Fruit fly (Drosophila melanogaster) whole organism, prepupa: ENCODE results near the gene CG44141.

Experiments
- Blimp-1 ChIP-seq: fragments of 200-800 bp; sonication (Bioruptor generic); optimal IDR thresholded peaks from 3 replicates; lab custom pipeline; 2017; ENCODE audit warnings: missing biosample characterization, missing genetic modification characterization, mild to moderate bottlenecking, moderate library complexity, missing genetic modification reagents
- CG10669 ChIP-seq: fragments of 200-800 bp; sonication (Bioruptor generic); optimal IDR thresholded peaks from 3 replicates; lab custom pipeline; 2018; ENCODE audit warnings: missing biosample characterization, mild to moderate bottlenecking, missing genetic modification characterization, moderate library complexity
- CG11294 ChIP-seq: fragments of 200-800 bp; sonication (Bioruptor generic); IDR thresholded peaks from 2 replicates; pipeline ENCODE4 v1.3.6; 2022; ENCODE audit warnings: missing biosample characterization, missing genetic modification characterization
- CG11762 ChIP-seq: fragments of 200-800 bp; sonication (Bioruptor generic); optimal IDR thresholded peaks from 3 replicates; lab custom pipeline; 2016; ENCODE audit warnings: missing biosample characterization, missing genetic modification characterization; ENCODE audit not compliant: insufficient read depth
- CG11902 ChIP-seq: fragments of 200-800 bp; sonication (Bioruptor generic); optimal IDR thresholded peaks from 3 replicates; lab custom pipeline; 2016; ENCODE audit warnings: missing biosample characterization, missing genetic modification characterization
- CG15336 ChIP-seq: fragments of 200-800 bp; sonication (Bioruptor generic); IDR thresholded peaks from 2 replicates; pipeline ENCODE4 v1.3.6; 2022; ENCODE audit warnings: missing biosample characterization, missing genetic modification characterization
- CG1621 ChIP-seq: fragments of 200-800 bp; sonication (Bioruptor generic); optimal IDR thresholded peaks from 3 replicates; lab custom pipeline; 2018; ENCODE audit warnings: missing biosample characterization, mild to moderate bottlenecking, missing genetic modification characterization
- CG16779 ChIP-seq: fragments of 200-800 bp; sonication (Bioruptor generic); optimal IDR thresholded peaks from 3 replicates; lab custom pipeline; 2017; ENCODE audit warnings: missing biosample characterization, mild to moderate bottlenecking, missing genetic modification characterization
- CG3032 ChIP-seq: fragments of 200-800 bp; optimal IDR thresholded peaks from 2 replicates; lab custom pipeline; 2019; ENCODE audit warnings: missing biosample characterization, mild to moderate bottlenecking, missing genetic modification characterization, moderate library complexity
- CG31627 ChIP-seq: fragments of 200-800 bp; sonication (Bioruptor generic); optimal IDR thresholded peaks from 3 replicates; lab custom pipeline; 2016; ENCODE audit warnings: missing biosample characterization, missing genetic modification characterization
- CG32006 ChIP-seq: fragments of 200-800 bp; sonication (Bioruptor generic); optimal IDR thresholded peaks from 3 replicates; lab custom pipeline; 2017; ENCODE audit warnings: missing biosample characterization, mild to moderate bottlenecking, missing genetic modification characterization
- CG34406 ChIP-seq: fragments of 200-800 bp; sonication (Bioruptor generic); optimal IDR thresholded peaks from 3 replicates; lab custom pipeline; 2016; ENCODE audit warnings: missing biosample characterization, missing genetic modification characterization
- CG3919 ChIP-seq: fragments of 200-800 bp; sonication (Bioruptor generic); optimal IDR thresholded peaks from 3 replicates; lab custom pipeline; 2016; ENCODE audit warnings: missing biosample characterization, missing genetic modification characterization
- CG6163 ChIP-seq: fragments of 200-800 bp; sonication (Bioruptor generic); IDR thresholded peaks from 3 replicates; pipeline ENCODE4 v1.3.6; 2022; ENCODE audit warnings: missing biosample characterization, missing genetic modification characterization
- CG6792 ChIP-seq: fragments of 200-800 bp; sonication (Bioruptor generic); optimal IDR thresholded peaks from 3 replicates; lab custom pipeline; 2016; ENCODE audit warnings: missing biosample characterization, missing genetic modification characterization
- CG6808 ChIP-seq: fragments of 200-800 bp; sonication (Bioruptor generic); optimal IDR thresholded peaks from 3 replicates; lab custom pipeline; 2017; ENCODE audit warnings: missing biosample characterization, missing genetic modification characterization, mild to moderate bottlenecking, moderate library complexity, missing genetic modification reagents
- CG7368 ChIP-seq: fragments of 200-800 bp; sonication (Bioruptor generic); optimal IDR thresholded peaks from 3 replicates; lab custom pipeline; 2016; ENCODE audit warnings: missing biosample characterization, missing genetic modification characterization
- CG8119 ChIP-seq: fragments of 200-800 bp; sonication (Bioruptor generic); IDR thresholded peaks from 3 replicates; pipeline ENCODE4 v1.3.6; 2022; ENCODE audit warnings: missing biosample characterization, missing genetic modification characterization
- CG8319 ChIP-seq: fragments of 200-800 bp; sonication (Bioruptor generic); optimal IDR thresholded peaks from 3 replicates; lab custom pipeline; 2016; ENCODE audit warnings: missing biosample characterization, missing genetic modification characterization
- CG8632 ChIP-seq: fragments of 200-800 bp; sonication (Bioruptor generic); optimal IDR thresholded peaks from 3 replicates; lab custom pipeline; 2016; ENCODE audit warnings: missing biosample characterization, missing genetic modification characterization
- CG9139 ChIP-seq: fragments of 200-800 bp; sonication (Bioruptor generic); optimal IDR thresholded peaks from 3 replicates; lab custom pipeline; 2017; ENCODE audit warnings: missing biosample characterization, mild to moderate bottlenecking, missing genetic modification characterization
- Eip78C ChIP-seq: fragments of 200-800 bp; sonication (Bioruptor generic); peaks from one replicate; lab custom pipeline; 2016; ENCODE audit warnings: missing biosample characterization, missing genetic modification characterization
- Eip93F ChIP-seq: fragments of 200-800 bp; sonication (Bioruptor generic); optimal IDR thresholded peaks from 2 replicates; lab custom pipeline; 2016; ENCODE audit warnings: missing biosample characterization, mild to moderate bottlenecking, missing genetic modification characterization
- Ets21C ChIP-seq: fragments of 200-800 bp; sonication (Bioruptor generic); optimal IDR thresholded peaks from 3 replicates; lab custom pipeline; 2016; ENCODE audit warnings: missing biosample characterization, missing genetic modification characterization
- Ets96B ChIP-seq: fragments of 200-800 bp; optimal IDR thresholded peaks from 2 replicates; lab custom pipeline; 2019; ENCODE audit warnings: missing biosample characterization, mild to moderate bottlenecking, missing genetic modification characterization, moderate library complexity
- Hr38 ChIP-seq: sonication (Bioruptor generic); optimal IDR thresholded peaks from 2 replicates; lab custom pipeline; 2016; ENCODE audit warnings: missing biosample characterization, missing genetic modification characterization
- Hr39 ChIP-seq: fragments of 200-800 bp; sonication (Bioruptor generic); optimal IDR thresholded peaks from 2 replicates; lab custom pipeline; 2016; ENCODE audit warnings: missing biosample characterization, missing genetic modification characterization
- Hr4 ChIP-seq: fragments of 200-800 bp; sonication (Bioruptor generic); optimal IDR thresholded peaks from 3 replicates; lab custom pipeline; 2016; ENCODE audit warnings: missing biosample characterization, missing genetic modification characterization
- Met ChIP-seq: fragments of 200-800 bp; sonication (Bioruptor generic); optimal IDR thresholded peaks from 3 replicates; lab custom pipeline; 2016; ENCODE audit warnings: missing biosample characterization, missing genetic modification characterization
- Smox ChIP-seq: fragments of 200-800 bp; sonication (Bioruptor generic); optimal IDR thresholded peaks from 3 replicates; lab custom pipeline; 2016; ENCODE audit warnings: missing biosample characterization, missing genetic modification characterization
- Sox102F ChIP-seq: fragments of 200-800 bp; sonication (Bioruptor generic); optimal IDR thresholded peaks from 2 replicates; lab custom pipeline; 2016; ENCODE audit warnings: missing biosample characterization, mild to moderate bottlenecking, missing genetic modification characterization
- Sox14 ChIP-seq: fragments of 200-800 bp; sonication (Bioruptor generic); optimal IDR thresholded peaks from 3 replicates; lab custom pipeline; 2016; ENCODE audit warnings: missing biosample characterization, missing genetic modification characterization
- achi ChIP-seq: fragments of 200-800 bp; sonication (Bioruptor generic); optimal IDR thresholded peaks from 3 replicates; lab custom pipeline; 2016; ENCODE audit warnings: missing biosample characterization, missing genetic modification characterization
- acj6 ChIP-seq: fragments of 200-800 bp; sonication (Bioruptor generic); optimal IDR thresholded peaks from 3 replicates; lab custom pipeline; 2016; ENCODE audit warnings: missing biosample characterization, missing genetic modification characterization
- cyc ChIP-seq: fragments of 200-800 bp; sonication (Bioruptor generic); optimal IDR thresholded peaks from 3 replicates; lab custom pipeline; 2016; ENCODE audit warnings: missing biosample characterization, missing genetic modification characterization
- dsx ChIP-seq: fragments of 200-800 bp; optimal IDR thresholded peaks from 3 replicates; lab custom pipeline; 2019; ENCODE audit warnings: missing biosample characterization, mild to moderate bottlenecking, missing genetic modification characterization, moderate library complexity; ENCODE audit not compliant: poor library complexity, severe bottlenecking
- eg ChIP-seq: fragments of 200-800 bp; sonication (Bioruptor generic); IDR thresholded peaks from 3 replicates; pipeline ENCODE4 v1.3.6; 2022; ENCODE audit warnings: missing biosample characterization, missing genetic modification characterization
- esn ChIP-seq: fragments of 200-800 bp; sonication (Bioruptor generic); optimal IDR thresholded peaks from 2 replicates; lab custom pipeline; 2016; ENCODE audit warnings: missing biosample characterization, mild to moderate bottlenecking, missing genetic modification characterization, moderate library complexity
- fd59A ChIP-seq: fragments of 200-800 bp; sonication (Bioruptor generic); optimal IDR thresholded peaks from 2 replicates; lab custom pipeline; 2017; ENCODE audit warnings: missing biosample characterization, mild to moderate bottlenecking, missing genetic modification characterization, missing genetic modification reagents
- fd85E ChIP-seq: fragments of 200-800 bp; sonication (Bioruptor generic); optimal IDR thresholded peaks from 3 replicates; lab custom pipeline; 2016; ENCODE audit warnings: missing biosample characterization, missing genetic modification characterization
- fkh ChIP-seq: fragments of 200-800 bp; sonication (Bioruptor generic); optimal IDR thresholded peaks from 3 replicates; lab custom pipeline; 2017; ENCODE audit warnings: missing biosample characterization, mild to moderate bottlenecking, missing genetic modification characterization, moderate library complexity
- lz ChIP-seq: fragments of 200-800 bp; sonication (Bioruptor generic); optimal IDR thresholded peaks from 3 replicates; lab custom pipeline; 2016; ENCODE audit warnings: missing biosample characterization, missing genetic modification characterization
- spab ChIP-seq: fragments of 200-800 bp; sonication (Bioruptor generic); optimal IDR thresholded peaks from 2 replicates; lab custom pipeline; 2017; ENCODE audit warnings: missing biosample characterization, mild to moderate bottlenecking, missing genetic modification characterization, missing genetic modification reagents
- ss ChIP-seq, 2 experiments: fragments of 200-800 bp; sonication (Bioruptor generic); optimal IDR thresholded peaks; 2 replicates in 1 of 2; 3 replicates in 1 of 2; lab custom pipeline; 2017 to 2018; ENCODE audit warnings: mild to moderate bottlenecking in 2 of 2, missing biosample characterization in 2 of 2, missing genetic modification characterization in 2 of 2, moderate library complexity in 1 of 2
- svp ChIP-seq: fragments of 200-800 bp; sonication (Bioruptor generic); peaks from one replicate; lab custom pipeline; 2016; ENCODE audit warnings: missing biosample characterization, missing genetic modification characterization
- topi ChIP-seq: fragments of 200-800 bp; sonication (Bioruptor generic); optimal IDR thresholded peaks from 3 replicates; lab custom pipeline; 2016; ENCODE audit warnings: missing biosample characterization, missing genetic modification characterization
- vri ChIP-seq: fragments of 200-800 bp; sonication (Bioruptor generic); optimal IDR thresholded peaks from 3 replicates; lab custom pipeline; 2016; ENCODE audit warnings: missing biosample characterization, mild to moderate bottlenecking, missing genetic modification characterization

CG44141 gene

dm6 chr2L:15641668-15642067, 17.6 kb downstream of the CG44141 start:
- TF ChIP-seq esn (GFP tag; lab: Kevin White, UChicago): no peak
- TF ChIP-seq topi (GFP tag; lab: Kevin White, UChicago): no peak
- TF ChIP-seq CG11902 (GFP tag; lab: Kevin White, UChicago): no peak
- TF ChIP-seq CG31627 (GFP tag; lab: Kevin White, UChicago): no peak
- no peak for TF ChIP-seq eg (GFP tag; lab: Robert Waterston, UW)
- no peak for TF ChIP-seq acj6 (GFP tag; lab: Kevin White, UChicago)
- TF ChIP-seq Eip93F: no peak
- TF ChIP-seq CG11294 (GFP tag; lab: Robert Waterston, UW): no peak
- TF ChIP-seq Sox14: no peak
- no peak for TF ChIP-seq dsx
- no peak for TF ChIP-seq spab (GFP tag; lab: Kevin White, UChicago)
- no peak for TF ChIP-seq CG6808 (GFP tag; lab: Kevin White, UChicago)
- TF ChIP-seq Blimp-1 (GFP tag; lab: Kevin White, UChicago): no peak
- TF ChIP-seq CG10669 (GFP tag; lab: Kevin White, UChicago): no peak
- no peak for TF ChIP-seq ss (GFP tag; optimal IDR thresholded peaks at IDR 0.05; lab: Kevin White, UChicago)
- TF ChIP-seq fd85E (GFP tag; lab: Kevin White, UChicago): no peak
- no peak for TF ChIP-seq CG8319 (GFP tag; lab: Kevin White, UChicago)
- TF ChIP-seq CG7368 (GFP tag; lab: Kevin White, UChicago): no peak
- no peak for TF ChIP-seq CG3032 (tag; lab: Kevin White, UChicago)
- no peak for TF ChIP-seq Ets21C

DNA sequence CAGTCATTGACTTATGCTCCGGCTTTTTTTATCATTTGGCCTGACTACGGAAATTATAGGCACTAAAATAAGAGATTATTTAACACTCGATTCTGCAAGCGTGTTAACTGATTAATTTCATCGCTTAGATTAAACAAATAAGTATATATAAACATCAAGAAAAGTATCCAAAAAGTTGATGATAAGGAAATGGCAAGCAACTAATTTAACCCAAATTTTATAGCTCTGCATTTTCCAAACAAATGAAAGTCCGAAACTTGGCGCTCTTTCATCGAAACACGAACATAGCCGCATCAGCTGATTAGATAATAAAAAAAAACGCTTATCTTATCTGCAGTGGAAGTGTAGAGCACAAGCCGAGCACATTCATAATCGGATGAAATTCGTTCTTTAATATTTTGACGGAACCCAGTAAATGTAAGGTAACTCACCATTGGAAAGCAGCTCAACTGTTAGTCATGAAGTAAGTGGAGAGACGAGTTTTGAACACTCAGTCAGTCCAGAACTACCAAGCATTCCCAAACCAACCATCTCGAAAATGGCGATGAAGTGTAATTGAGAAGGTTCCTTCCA, 29.6 kb downstream of the CG44141 start, which contains the start of gene CG18480:
CG18480 (plus strand) TSS at position 407 of the 573 bp plus-strand sequence.
- TF ChIP-seq CG3919 (GFP tag; lab: Kevin White, UChicago) (no peak), CG34406 (no peak), CG3032 (tag; lab: Kevin White, UChicago) (no peak), acj6 (GFP tag; lab: Kevin White, UChicago) (no peak), Met (GFP tag; lab: Kevin White, UChicago) (peak; percentile 44), CG6808 (GFP tag; lab: Kevin White, UChicago) (no peak), fd59A (no peak), CG1621 (tag; lab: Kevin White, UChicago) (no peak), CG32006 (GFP tag; lab: Kevin White, UChicago) (no peak), ss (GFP tag; optimal IDR thresholded peaks at IDR 0.05; lab: Kevin White, UChicago) (no peak), Sox102F (GFP tag; lab: Kevin White, UChicago) (peak; percentile 30), CG6163 (GFP tag; lab: Robert Waterston, UW) (no peak), lz (GFP tag; lab: Kevin White, UChicago) (peak; percentile 56), Smox (GFP tag; lab: Kevin White, UChicago) (peak; percentile 54), CG31627 (GFP tag; lab: Kevin White, UChicago) (peak; percentile 53), eg (GFP tag; lab: Robert Waterston, UW) (0 out of 3 replicates have a peak, but pooled peaks have one; percentile 12), Eip78C (peak; percentile 80), CG8632 (GFP tag; lab: Kevin White, UChicago) (no peak), CG6792 (GFP tag; lab: Kevin White, UChicago) (peak; percentile 21), fkh (GFP tag; lab: Kevin White, UChicago) (no peak), Blimp-1 (GFP tag; lab: Kevin White, UChicago) (no peak), topi (GFP tag; lab: Kevin White, UChicago) (peak; percentile 24), vri (GFP tag; lab: Kevin White, UChicago) (peak; percentile 87), Hr38 (GFP tag; lab: Kevin White, UChicago) (no peak), Ets96B (no peak), CG8319 (GFP tag; lab: Kevin White, UChicago) (no peak), CG8119 (GFP tag; lab: Robert Waterston, UW) (no peak), Hr39 (GFP tag; lab: Kevin White, UChicago) (peak; percentile 52), cyc (GFP tag; lab: Kevin White, UChicago) (peak; percentile 41), Sox14 (peak; percentile 12), Ets21C (peak; percentile 44), Hr4 (GFP tag; lab: Kevin White, UChicago) (no peak), CG15336 (no peak), CG11762 (GFP tag; lab: Kevin White, UChicago) (no peak), CG16779 (tag; lab: Kevin White, UChicago) (no peak), svp (GFP tag; lab: Kevin White, UChicago) (peak; percentile 68), CG9139 (no peak), achi (GFP tag; lab: Kevin White, UChicago) (no peak)
- TF ChIP-seq, all 60 proteins: peak for 15
